Fruit fly (Drosophila melanogaster): ENCODE data around the gene CG17186.

DNA sequence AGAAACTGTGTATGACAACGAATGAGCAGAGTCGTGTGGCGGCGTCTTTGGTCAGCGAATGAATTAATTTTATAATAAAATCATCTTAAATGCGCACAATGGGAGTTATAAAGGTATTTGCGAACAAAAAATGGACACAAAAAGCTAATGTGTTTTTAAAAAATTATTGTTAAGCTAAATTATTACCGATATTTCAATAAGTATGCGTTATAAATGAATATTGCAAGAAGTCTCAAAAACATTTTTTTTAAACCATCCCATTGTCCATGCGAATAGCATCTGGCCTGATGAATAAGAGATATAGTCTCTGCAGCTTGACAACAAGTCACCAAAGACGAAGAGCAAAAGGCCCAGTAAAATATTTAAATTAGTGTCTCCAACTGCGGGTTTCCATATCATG is 46.3 kb downstream of the CG17186 start:
- TF ChIP-seq Lpt (GFP tag; optimal IDR thresholded peaks at IDR 0.05) (no peak), CG6276 (GFP tag; optimal IDR thresholded peaks at IDR 0.05) (no peak), dac (GFP tag; optimal IDR thresholded peaks at IDR 0.05) (no peak), fd59A (GFP tag; optimal IDR thresholded peaks at IDR 0.05) (no peak), Gug (GFP tag; IDR thresholded peaks at IDR 0.05) (no peak), Blimp-1 (GFP tag; optimal IDR thresholded peaks at IDR 0.05) (no peak), OdsH (GFP tag; optimal IDR thresholded peaks at IDR 0.05) (no peak), net (GFP tag; optimal IDR thresholded peaks at IDR 0.05) (no peak), CG7368 (GFP tag; optimal IDR thresholded peaks at IDR 0.05) (no peak), CG6163 (GFP tag; IDR thresholded peaks at IDR 0.05) (no peak), Sox14 (GFP tag; optimal IDR thresholded peaks at IDR 0.05) (no peak), pdm3 (GFP tag; optimal IDR thresholded peaks at IDR 0.05) (no peak)
